Worm (Caenorhabditis elegans) whole organism, midembryonic: Measurements from ENCODE around the gene str-35.

Experiments used
- T22C8.4 ChIP-seq: fragments of 200-800 bp; sonication (Bioruptor generic); IDR thresholded peaks from 2 replicates; pipeline ENCODE4 v1.3.6; 2022; ENCODE audit warnings: missing genetic modification characterization, missing compliant biosample characterization
- flt-1 ChIP-seq: fragments of 200-800 bp; sonication (Bioruptor generic); IDR thresholded peaks from 2 replicates; pipeline ENCODE4 v1.3.6; 2022; ENCODE audit warnings: missing genetic modification characterization, missing compliant biosample characterization
- klf-2 ChIP-seq: fragments of 200-800 bp; sonication (Bioruptor generic); conservative IDR thresholded peaks from 2 replicates; pipeline ENCODE4 v1.3.6; 2022; ENCODE audit warnings: missing genetic modification reagents, missing genetic modification characterization, missing compliant biosample characterization
- med-1 ChIP-seq: sonication (generic microtip); optimal IDR thresholded peaks from 2 replicates; lab custom pipeline; 2017; ENCODE audit warnings: missing genetic modification characterization, mild to moderate bottlenecking, missing compliant biosample characterization, antibody characterized with exemption, missing genetic modification reagents; ENCODE audit not compliant: insufficient read depth
- ref-1 ChIP-seq: fragments of 200-800 bp; sonication (Bioruptor generic); conservative IDR thresholded peaks from 2 replicates; pipeline ENCODE4 v1.3.6; 2022; ENCODE audit warnings: missing genetic modification reagents, missing genetic modification characterization, missing compliant biosample characterization
- tab-1 ChIP-seq: fragments of 200-800 bp; sonication (Bioruptor generic); IDR thresholded peaks from 2 replicates; pipeline ENCODE4 v1.3.6; 2022; ENCODE audit warnings: missing genetic modification characterization, missing compliant biosample characterization
- ztf-23 ChIP-seq: fragments of 200-800 bp; sonication (Bioruptor generic); IDR thresholded peaks from 2 replicates; pipeline ENCODE4 v1.3.6; 2022; ENCODE audit warnings: missing genetic modification reagents, missing genetic modification characterization, missing compliant biosample characterization
- ztf-29 ChIP-seq: fragments of 200-800 bp; sonication (Bioruptor generic); IDR thresholded peaks from 2 replicates; pipeline ENCODE4 v1.3.6; 2022; ENCODE audit warnings: missing genetic modification reagents, missing genetic modification characterization, missing compliant biosample characterization

DNA sequence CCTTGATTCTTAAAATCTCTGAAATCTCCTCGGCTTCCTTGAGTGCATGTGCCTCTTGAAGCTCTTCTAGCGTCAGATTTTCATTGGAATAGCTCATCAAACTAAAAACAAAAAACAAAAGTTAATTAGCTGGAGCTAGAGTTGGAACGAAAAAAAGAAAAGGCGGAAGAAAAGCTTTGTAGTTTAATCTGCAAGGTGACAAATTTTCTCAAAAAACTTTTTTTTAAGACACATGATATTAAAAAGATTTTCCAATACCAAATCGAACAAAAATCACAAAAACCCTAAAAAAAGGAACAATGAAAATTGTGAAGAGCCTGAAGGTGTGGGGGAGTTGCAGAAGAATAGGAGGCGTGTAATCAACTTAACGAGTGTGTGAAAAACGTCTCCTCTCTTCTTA lies 20.0 kb upstream of the str-35 start, which contains the start of gene gnrr-5:
- TF ChIP-seq T22C8.4 (GFP tag; lab: Robert Waterston, UW) (no peak), ztf-23 (GFP tag; lab: Robert Waterston, UW) (no peak), tab-1 (GFP tag; lab: Robert Waterston, UW) (no peak), med-1 (no peak), ref-1 (no peak), flt-1 (GFP tag; lab: Robert Waterston, UW) (no peak), ztf-29 (GFP tag; lab: Robert Waterston, UW) (no peak), klf-2 (no peak)
